Worm (Caenorhabditis elegans): ENCODE results near the gene dpf-1.
A peak's percentile ranks its signal among the peaks of the same experiment; 100 is the strongest.

DNA sequence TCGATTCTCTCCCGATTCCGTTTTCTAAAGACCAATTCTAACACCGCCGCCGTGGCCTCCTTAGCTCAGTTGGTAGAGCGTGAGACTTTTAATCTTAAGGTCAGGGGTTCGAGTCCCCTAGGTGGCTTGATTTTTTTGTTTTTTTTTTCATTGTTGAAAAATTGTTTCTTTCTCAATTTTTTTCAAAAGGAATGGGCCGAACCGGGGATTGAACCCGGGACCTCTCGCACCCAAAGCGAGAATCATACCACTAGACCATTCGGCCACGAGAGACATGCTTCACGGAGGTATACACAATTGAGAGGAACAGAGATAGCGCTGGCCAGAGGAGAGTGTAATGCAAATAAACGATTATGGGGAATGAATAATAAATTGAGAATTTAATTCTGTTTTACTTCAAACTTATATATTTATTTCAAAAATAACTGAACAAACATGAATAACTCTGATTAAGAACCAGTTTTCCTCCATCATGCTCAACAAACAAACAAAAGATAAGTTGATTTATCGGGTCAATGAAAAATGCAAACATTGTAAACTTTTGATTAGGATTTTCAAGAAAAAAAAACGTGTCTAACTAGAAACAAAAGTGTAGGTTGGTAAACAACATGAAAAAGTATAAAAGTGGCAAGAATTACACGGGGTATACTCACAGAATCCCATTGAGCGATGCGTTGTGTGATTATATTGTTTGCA is 5.9 kb upstream of the dpf-1 start, which contains the start of gene pqn-71:
- TF ChIP-seq nhr-237 (tag; optimal IDR thresholded peaks at IDR 0.05) (peak; percentile 35), M03D4.4 (tag; optimal IDR thresholded peaks at IDR 0.05) (peak; percentile 85), snpc-4 (tag; optimal IDR thresholded peaks at IDR 0.05) (no peak), ces-1 (GFP tag; optimal IDR thresholded peaks at IDR 0.05) (no peak)
